Worm (Caenorhabditis elegans): ENCODE results near the gene rpl-39.
A peak's percentile ranks its signal among the peaks of the same experiment; 100 is the strongest.

Gene rpl-39

DNA sequence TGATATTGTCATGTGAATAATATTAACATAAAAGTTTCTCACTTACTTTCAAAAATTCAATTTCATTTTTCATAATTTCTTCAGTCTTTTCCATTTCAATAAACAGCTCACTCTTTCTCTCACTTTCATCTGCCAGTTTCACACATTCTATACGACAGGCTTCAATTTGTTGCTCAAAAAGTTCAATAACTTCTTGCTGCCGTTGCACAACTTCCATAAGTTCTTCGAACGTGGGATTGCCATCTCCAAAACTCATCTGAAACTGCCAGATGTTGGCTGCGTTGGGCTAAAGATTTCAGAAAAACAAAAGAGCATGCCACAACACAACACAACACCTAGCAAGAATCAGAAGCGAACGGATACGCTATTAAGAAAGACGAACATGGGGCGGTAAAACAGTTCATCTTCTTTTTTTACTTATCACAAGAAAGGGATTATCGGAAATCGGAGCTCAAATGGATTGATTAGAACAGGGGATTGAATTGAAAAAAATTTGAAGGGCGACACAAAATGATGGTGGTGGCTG lies 42.6 kb downstream of the rpl-39 start:
- 0 out of 2 replicates have a peak, but pooled peaks have one; percentile 12 for TF ChIP-seq mcd-1 (GFP tag; IDR thresholded peaks at IDR 0.05)
- TF ChIP-seq nhr-179 (tag; optimal IDR thresholded peaks at IDR 0.05): no peak
- TF ChIP-seq ama-1 (optimal IDR thresholded peaks at IDR 0.05): no peak
- TF ChIP-seq ama-1 (GFP tag; optimal IDR thresholded peaks at IDR 0.05): peak in 1 of 2 experiments; percentile 43
- TF ChIP-seq nfyb-1 (GFP tag; IDR thresholded peaks at IDR 0.05): peak; percentile 58
- no peak for TF ChIP-seq nhr-120 (GFP tag; IDR thresholded peaks at IDR 0.05)
- TF ChIP-seq athp-1 (tag; optimal IDR thresholded peaks at IDR 0.05): peak; percentile 49
- peak; percentile 26 for TF ChIP-seq mxl-1 (tag; optimal IDR thresholded peaks at IDR 0.05)
- TF ChIP-seq hsf-1 (GFP tag; IDR thresholded peaks at IDR 0.05): peak; percentile 67; the same call in 1 of the 2 replicates
- TF ChIP-seq nhr-90 (tag; optimal IDR thresholded peaks at IDR 0.05): no peak
- peak; percentile 38 for TF ChIP-seq hrde-1 (tag; optimal IDR thresholded peaks at IDR 0.05; ENCODE audit: borderline replicate concordance)
- no peak for TF ChIP-seq hmg-1.2 (GFP tag; IDR thresholded peaks at IDR 0.05)
- TF ChIP-seq bed-2 (GFP tag; IDR thresholded peaks at IDR 0.05): no peak
- peak; percentile 9 for TF ChIP-seq F52B5.7 (tag; optimal IDR thresholded peaks at IDR 0.05)
- no peak for TF ChIP-seq lin-35 (GFP tag; optimal IDR thresholded peaks at IDR 0.05)
- no peak for TF ChIP-seq akir-1 (GFP tag; optimal IDR thresholded peaks at IDR 0.05)
- no peak for TF ChIP-seq ztf-28 (GFP tag; IDR thresholded peaks at IDR 0.05)
- no peak for TF ChIP-seq zfh-2 (GFP tag; conservative IDR thresholded peaks at IDR 0.05)
- no peak for TF ChIP-seq madf-3 (GFP tag; IDR thresholded peaks at IDR 0.05)
- no peak for TF ChIP-seq cebp-1 (GFP tag; IDR thresholded peaks at IDR 0.05)
- no peak for TF ChIP-seq cebp-1 (tag; optimal IDR thresholded peaks at IDR 0.05)
- TF ChIP-seq pbrm-1 (GFP tag; IDR thresholded peaks at IDR 0.05): 0 out of 2 replicates have a peak, but pooled peaks have one; percentile 32
- no peak for TF ChIP-seq rec-8 (tag; optimal IDR thresholded peaks at IDR 0.05)
- peak; percentile 80 for TF ChIP-seq B0336.3 (GFP tag; IDR thresholded peaks at IDR 0.05)
- no peak for TF ChIP-seq attf-5 (GFP tag; optimal IDR thresholded peaks at IDR 0.05)
- no peak for TF ChIP-seq snpc-4 (GFP tag; optimal IDR thresholded peaks at IDR 0.05)
- no peak for TF ChIP-seq snpc-4 (tag; optimal IDR thresholded peaks at IDR 0.05)
- no peak for TF ChIP-seq F57A8.1 (GFP tag; optimal IDR thresholded peaks at IDR 0.05)
- TF ChIP-seq cebp-2 (GFP tag; IDR thresholded peaks at IDR 0.05): 0 out of 2 replicates have a peak, but pooled peaks have one; percentile 77
- TF ChIP-seq B0019.2 (GFP tag; conservative IDR thresholded peaks at IDR 0.05): no peak
- no peak for TF ChIP-seq Y95B8A.8 (GFP tag; IDR thresholded peaks at IDR 0.05)
- peak; percentile 42; the same call in 1 of the 2 replicates for TF ChIP-seq madf-6 (GFP tag; IDR thresholded peaks at IDR 0.05)
- TF ChIP-seq lin-54 (GFP tag; optimal IDR thresholded peaks at IDR 0.05): peak; percentile 26
- TF ChIP-seq F49E8.2 (tag; optimal IDR thresholded peaks at IDR 0.05; ENCODE audit: insufficient read depth): peak; percentile 31
- peak; percentile 60; the same call in 1 of the 2 replicates for TF ChIP-seq ekl-4 (GFP tag; IDR thresholded peaks at IDR 0.05)
- TF ChIP-seq Y56A3A.18 (GFP tag; IDR thresholded peaks at IDR 0.05): no peak
- 0 out of 2 replicates have a peak, but pooled peaks have one; percentile 15 for TF ChIP-seq aptf-3 (GFP tag; IDR thresholded peaks at IDR 0.05)

DNA sequence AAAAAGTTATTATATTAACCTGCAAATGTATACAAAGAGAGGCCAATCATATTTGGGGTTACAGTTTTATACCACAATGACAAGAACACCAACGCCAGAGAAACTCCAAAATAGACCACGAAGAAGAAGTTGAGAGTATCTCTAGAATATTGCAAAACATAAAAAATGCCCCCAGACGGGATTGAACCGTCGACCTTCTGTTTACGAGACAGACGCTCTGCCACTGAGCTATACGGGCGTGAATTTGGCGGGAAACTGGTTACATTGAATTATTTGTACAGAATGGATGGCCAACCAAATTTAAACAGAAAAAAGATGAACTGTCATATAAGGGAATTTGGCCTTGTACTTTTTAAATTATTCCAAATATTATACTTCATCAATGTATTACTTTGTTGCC lies 45.4 kb downstream of the rpl-39 start:
- TF ChIP-seq Y53F4B.3 (GFP tag; IDR thresholded peaks at IDR 0.05) (no peak), T26A5.8 (tag; optimal IDR thresholded peaks at IDR 0.05) (no peak), fkh-3 (tag; optimal IDR thresholded peaks at IDR 0.05) (no peak), F52B5.7 (tag; optimal IDR thresholded peaks at IDR 0.05) (no peak), cebp-2 (GFP tag; IDR thresholded peaks at IDR 0.05) (no peak), ceh-58 (GFP tag; IDR thresholded peaks at IDR 0.05) (no peak), B0261.1 (tag; optimal IDR thresholded peaks at IDR 0.05) (peak; percentile 76), rec-8 (tag; optimal IDR thresholded peaks at IDR 0.05) (no peak), snpc-1.1 (tag; optimal IDR thresholded peaks at IDR 0.05; ENCODE audit: insufficient read depth) (no peak), ZK185.1 (tag; optimal IDR thresholded peaks at IDR 0.05; ENCODE audit: poor library complexity, severe bottlenecking) (no peak), egl-44 (GFP tag; IDR thresholded peaks at IDR 0.05) (no peak), nfya-2 (GFP tag; IDR thresholded peaks at IDR 0.05) (no peak), somi-1 (GFP tag; optimal IDR thresholded peaks at IDR 0.05) (peak; percentile 23), F23B12.7 (tag; optimal IDR thresholded peaks at IDR 0.05; ENCODE audit: insufficient read depth) (peak; percentile 5), rpc-1 (optimal IDR thresholded peaks at IDR 0.05) (peak; percentile 54), rpc-1 (tag; optimal IDR thresholded peaks at IDR 0.05) (peak; percentile 74)
